Worm (Caenorhabditis elegans) whole organism, early embryonic: ENCODE data around the gene gst-5.

Source experiments
- B0310.2 ChIP-seq: sonication (generic microtip); optimal IDR thresholded peaks from 2 replicates; lab custom pipeline; 2016; ENCODE audit warnings: mild to moderate bottlenecking, missing genetic modification characterization, missing compliant biosample characterization
- F13C5.2 ChIP-seq: sonication (generic microtip); optimal IDR thresholded peaks from 2 replicates; lab custom pipeline; 2017; ENCODE audit warnings: mild to moderate bottlenecking, missing genetic modification characterization, inconsistent platforms, missing compliant biosample characterization
- aly-1 ChIP-seq: sonication (generic microtip); optimal IDR thresholded peaks from 2 replicates; lab custom pipeline; 2016; ENCODE audit warnings: missing genetic modification characterization, missing compliant biosample characterization
- ama-1 ChIP-seq: fragments of 150-350 bp; optimal IDR thresholded peaks from 2 replicates; lab custom pipeline; 2014
- ets-7 ChIP-seq: sonication (generic microtip); optimal IDR thresholded peaks from 2 replicates; lab custom pipeline; 2016; ENCODE audit warnings: missing genotype, missing genetic modification characterization, missing compliant biosample characterization
- hmg-4 ChIP-seq: fragments of 200-800 bp; sonication (Bioruptor generic); optimal IDR thresholded peaks from 2 replicates; lab custom pipeline; 2018; ENCODE audit warnings: mild to moderate bottlenecking, missing genetic modification characterization, missing compliant biosample characterization
- tbx-11 ChIP-seq: fragments of 200-800 bp; sonication (Bioruptor generic); IDR thresholded peaks from 2 replicates; pipeline ENCODE4 v1.3.6; 2022; ENCODE audit warnings: missing genetic modification characterization, missing compliant biosample characterization

- TF ChIP-seq ama-1 (lab: Kevin White, UChicago) (no peak), aly-1 (no peak), ets-7 (tag; lab: Kevin White, UChicago) (no peak), hmg-4 (GFP tag; lab: Kevin White, UChicago) (no peak), B0310.2 (no peak), F13C5.2 (no peak), tbx-11 (no peak)
Measured at ce11 chrII:10934786-10935185, 15.4 kb upstream of the gst-5 start, which contains the start of gene R03D7.2.
